Fruit fly (Drosophila melanogaster): ENCODE results near the gene CG11768.

DNA sequence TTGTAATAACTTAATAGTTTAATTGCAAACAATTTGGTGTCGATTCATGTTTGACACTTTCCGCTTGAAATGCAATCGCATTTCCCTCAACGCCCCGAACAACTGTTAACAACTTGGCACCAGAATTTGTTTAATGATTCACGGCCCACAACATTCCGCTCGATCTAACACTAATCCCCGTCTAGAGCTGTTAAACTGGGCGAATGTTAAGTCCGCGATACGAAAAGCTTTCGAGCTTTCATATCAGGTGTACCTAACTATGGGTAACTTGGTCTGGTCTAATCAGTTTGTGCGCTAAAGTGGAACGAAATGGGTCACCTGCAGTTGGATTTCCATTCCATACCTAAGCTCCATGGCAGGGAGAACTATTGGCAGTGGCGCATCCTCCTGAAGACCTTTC is 5.1 kb upstream of the CG11768 start, which contains the start of gene CG34301:
- TF ChIP-seq usp (GFP tag; optimal IDR thresholded peaks at IDR 0.05) (no peak), CG8478 (optimal IDR thresholded peaks at IDR 0.05) (no peak), pan (optimal IDR thresholded peaks at IDR 0.05) (no peak), psq (optimal IDR thresholded peaks at IDR 0.05) (no peak)

Data from whole organism.